Fruit fly (Drosophila melanogaster) whole organism, embryonic: ENCODE measurements around the gene CG12783.

Experiments
- Awh ChIP-seq: fragments of 200-800 bp; sonication (Bioruptor generic); IDR thresholded peaks from 2 replicates; pipeline ENCODE4, ENCODE4 v1.3.6; 2022; ENCODE audit warnings: missing biosample characterization, missing genetic modification characterization
- CG10209 ChIP-seq: fragments of 200-800 bp; sonication (Bioruptor generic); optimal IDR thresholded peaks from 3 replicates; lab custom pipeline; 2017; ENCODE audit warnings: missing biosample characterization, mild to moderate bottlenecking, missing genetic modification characterization, missing genetic modification reagents
- CG10462 ChIP-seq: fragments of 200-800 bp; sonication (Bioruptor generic); optimal IDR thresholded peaks from 2 replicates; lab custom pipeline; 2016; ENCODE audit warnings: missing biosample characterization, missing genetic modification characterization
- CG11456 ChIP-seq: fragments of 200-800 bp; sonication (Bioruptor generic); IDR thresholded peaks from 3 replicates; pipeline ENCODE4 v1.3.6; 2022; ENCODE audit warnings: missing biosample characterization, missing genetic modification characterization
- CG12071 ChIP-seq: fragments of 200-800 bp; sonication (Bioruptor generic); optimal IDR thresholded peaks from 3 replicates; lab custom pipeline; 2018; ENCODE audit warnings: missing biosample characterization, mild to moderate bottlenecking, missing genetic modification characterization
- CG12942 ChIP-seq: fragments of 200-800 bp; sonication (Bioruptor generic); optimal IDR thresholded peaks from 3 replicates; lab custom pipeline; 2016; ENCODE audit warnings: missing biosample characterization, missing genetic modification characterization
- CG1529 ChIP-seq: fragments of 200-800 bp; sonication (Bioruptor generic); optimal IDR thresholded peaks from 3 replicates; lab custom pipeline; 2018; ENCODE audit warnings: missing biosample characterization, missing genetic modification characterization
- CG16813 ChIP-seq: fragments of 200-800 bp; sonication (Bioruptor generic); IDR thresholded peaks from 3 replicates; pipeline ENCODE4 v1.3.6; 2022; ENCODE audit warnings: missing biosample characterization, missing genetic modification characterization; ENCODE audit not compliant: partially characterized antibody
- CG18262 ChIP-seq: fragments of 200-800 bp; optimal IDR thresholded peaks from 3 replicates; lab custom pipeline; 2019; ENCODE audit warnings: missing biosample characterization, mild to moderate bottlenecking, missing genetic modification characterization, moderate library complexity
- CG18764 ChIP-seq: fragments of 200-800 bp; sonication (Bioruptor generic); optimal IDR thresholded peaks from 3 replicates; lab custom pipeline; 2016; ENCODE audit warnings: missing biosample characterization, missing genetic modification characterization
- CG2129 ChIP-seq: fragments of 200-800 bp; sonication (Bioruptor generic); IDR thresholded peaks from 2 replicates; pipeline ENCODE4 v1.3.6; 2022; ENCODE audit warnings: missing biosample characterization, missing genetic modification characterization; ENCODE audit not compliant: partially characterized antibody
- CG31365 ChIP-seq: fragments of 200-800 bp; sonication (Bioruptor generic); optimal IDR thresholded peaks from 2 replicates; lab custom pipeline; 2018; ENCODE audit warnings: missing biosample characterization, mild to moderate bottlenecking, missing genetic modification characterization
- CG42726 ChIP-seq: fragments of 200-800 bp; sonication (Bioruptor generic); IDR thresholded peaks from 2 replicates; pipeline ENCODE4 v1.3.6; 2022; ENCODE audit warnings: missing biosample characterization, missing genetic modification characterization; ENCODE audit not compliant: partially characterized antibody
- CG4424 ChIP-seq: fragments of 200-800 bp; sonication (Bioruptor generic); optimal IDR thresholded peaks from 3 replicates; lab custom pipeline; 2016; ENCODE audit warnings: missing biosample characterization, missing genetic modification characterization
- CG4707 ChIP-seq: fragments of 200-800 bp; sonication (Bioruptor generic); optimal IDR thresholded peaks from 2 replicates; lab custom pipeline; 2018; ENCODE audit warnings: missing biosample characterization, mild to moderate bottlenecking, missing genetic modification characterization, moderate library complexity
- CG7271 ChIP-seq: fragments of 200-800 bp; sonication (Bioruptor generic); optimal IDR thresholded peaks from 2 replicates; lab custom pipeline; 2018; ENCODE audit warnings: missing biosample characterization, mild to moderate bottlenecking, missing genetic modification characterization, moderate library complexity
- CG7357 ChIP-seq: fragments of 200-800 bp; sonication (Bioruptor generic); IDR thresholded peaks from 3 replicates; pipeline ENCODE4 v1.3.6; 2022; ENCODE audit warnings: missing biosample characterization, missing genetic modification characterization
- CG7745 ChIP-seq: fragments of 200-800 bp; sonication (Bioruptor generic); optimal IDR thresholded peaks from 2 replicates; lab custom pipeline; 2018; ENCODE audit warnings: missing biosample characterization, mild to moderate bottlenecking, missing genetic modification characterization, moderate library complexity
- CG8388 ChIP-seq: fragments of 200-800 bp; sonication (Bioruptor generic); optimal IDR thresholded peaks from 2 replicates; lab custom pipeline; 2019; ENCODE audit warnings: missing biosample characterization, mild to moderate bottlenecking, missing genetic modification characterization, moderate library complexity
- CG8478 ChIP-seq: fragments of >200 bp; optimal IDR thresholded peaks from 2 replicates; lab custom pipeline; 2018
- CrebB ChIP-seq: fragments of 200-800 bp; sonication (Bioruptor generic); optimal IDR thresholded peaks from 3 replicates; lab custom pipeline; 2018; ENCODE audit warnings: missing biosample characterization, mild to moderate bottlenecking, missing genetic modification characterization
- Dref ChIP-seq: fragments of 200-800 bp; sonication (Bioruptor generic); IDR thresholded peaks from 2 replicates; pipeline ENCODE4 v1.3.6; 2022; ENCODE audit warnings: missing biosample characterization, missing genetic modification characterization
- HmgD ChIP-seq: fragments of 200-800 bp; sonication (Bioruptor generic); optimal IDR thresholded peaks from 3 replicates; lab custom pipeline; 2016; ENCODE audit warnings: missing biosample characterization, missing genetic modification characterization
- Hr3 ChIP-seq: fragments of 200-800 bp; sonication (Bioruptor generic); optimal IDR thresholded peaks from 3 replicates; lab custom pipeline; 2016; ENCODE audit warnings: missing biosample characterization, missing genetic modification characterization
- Nf-YB ChIP-seq: fragments of 200-800 bp; sonication (Bioruptor generic); optimal IDR thresholded peaks from 3 replicates; lab custom pipeline; 2019; ENCODE audit warnings: missing biosample characterization, mild to moderate bottlenecking, missing genetic modification characterization, moderate library complexity
- PHDP ChIP-seq: fragments of 200-800 bp; sonication (Bioruptor generic); optimal IDR thresholded peaks from 3 replicates; lab custom pipeline; 2018; ENCODE audit warnings: missing biosample characterization, mild to moderate bottlenecking, missing genetic modification characterization, moderate library complexity
- Sry-β ChIP-seq: fragments of 200-800 bp; sonication (Bioruptor generic); optimal IDR thresholded peaks from 2 replicates; lab custom pipeline; 2018; ENCODE audit warnings: missing biosample characterization, mild to moderate bottlenecking, missing genetic modification characterization, moderate library complexity
- Stat92E ChIP-seq, 3 experiments: fragments of >200 bp in 2 of 3; fragments of 200-800 bp in 1 of 3; sonication (Bioruptor generic) in 1 of 3; optimal IDR thresholded peaks; 2 replicates each; lab custom pipeline; 2017 to 2019; ENCODE audit warnings: missing biosample characterization in 3 of 3, missing genetic modification characterization in 3 of 3, mild to moderate bottlenecking in 1 of 3, moderate library complexity in 1 of 3
- Taf1 ChIP-seq: fragments of 200-800 bp; sonication (Bioruptor generic); IDR thresholded peaks from 2 replicates; pipeline ENCODE4 v1.3.6; 2022; ENCODE audit warnings: missing biosample characterization, missing genetic modification characterization
- ab ChIP-seq: fragments of 200-800 bp; sonication (Bioruptor generic); optimal IDR thresholded peaks from 2 replicates; lab custom pipeline; 2016; ENCODE audit warnings: missing biosample characterization, missing genetic modification characterization
- ap ChIP-seq: fragments of 200-800 bp; sonication (Bioruptor generic); IDR thresholded peaks from 2 replicates; pipeline ENCODE4 v1.3.6; 2022; ENCODE audit warnings: missing biosample characterization, missing genetic modification characterization
- ash1 ChIP-seq: fragments of 200-800 bp; sonication (Bioruptor generic); optimal IDR thresholded peaks from 2 replicates; lab custom pipeline; 2018; ENCODE audit warnings: missing biosample characterization, mild to moderate bottlenecking, missing genetic modification characterization
- ci ChIP-seq: fragments of 200-800 bp; sonication (Bioruptor generic); IDR thresholded peaks from 3 replicates; pipeline ENCODE4 v1.3.6; 2022; ENCODE audit warnings: missing biosample characterization, missing genetic modification characterization
- dmrt11E ChIP-seq: fragments of 200-800 bp; sonication (Bioruptor generic); optimal IDR thresholded peaks from 3 replicates; lab custom pipeline; 2018; ENCODE audit warnings: missing biosample characterization, mild to moderate bottlenecking, missing genetic modification characterization, moderate library complexity
- esg ChIP-seq: fragments of 200-800 bp; sonication (Bioruptor generic); conservative IDR thresholded peaks from 2 replicates; pipeline ENCODE4 v1.3.6; 2022; ENCODE audit warnings: missing biosample characterization, missing genetic modification characterization
- ewg ChIP-seq: fragments of 200-800 bp; sonication (Bioruptor generic); optimal IDR thresholded peaks from 3 replicates; lab custom pipeline; 2017; ENCODE audit warnings: mild to moderate bottlenecking, missing biosample characterization, missing genetic modification reagents, missing genetic modification characterization
- fd102C ChIP-seq: fragments of 200-800 bp; sonication (Bioruptor generic); optimal IDR thresholded peaks from 2 replicates; lab custom pipeline; 2018; ENCODE audit warnings: missing biosample characterization, mild to moderate bottlenecking, missing genetic modification characterization, moderate library complexity
- gro ChIP-seq: fragments of 200-800 bp; sonication (Bioruptor generic); optimal IDR thresholded peaks from 2 replicates; lab custom pipeline; 2016; ENCODE audit warnings: missing biosample characterization, missing genetic modification characterization
- h ChIP-seq: fragments of >200 bp; optimal IDR thresholded peaks from 2 replicates; lab custom pipeline; 2017
- inv ChIP-seq: fragments of 200-800 bp; sonication (Bioruptor generic); IDR thresholded peaks from 2 replicates; pipeline ENCODE4 v1.3.6; 2022; ENCODE audit warnings: missing biosample characterization, missing genetic modification characterization; ENCODE audit not compliant: partially characterized antibody
- lab ChIP-seq: fragments of 200-800 bp; sonication (Bioruptor generic); optimal IDR thresholded peaks from 3 replicates; lab custom pipeline; 2017; ENCODE audit warnings: missing biosample characterization, missing genetic modification characterization, mild to moderate bottlenecking, moderate library complexity, missing genetic modification reagents
- pita ChIP-seq: fragments of 200-800 bp; sonication (Bioruptor generic); optimal IDR thresholded peaks from 2 replicates; lab custom pipeline; 2017; ENCODE audit warnings: missing biosample characterization, mild to moderate bottlenecking, missing genetic modification characterization
- psq ChIP-seq: fragments of 200-800 bp; sonication (Bioruptor generic); optimal IDR thresholded peaks from 2 replicates; lab custom pipeline; 2017; ENCODE audit warnings: missing biosample characterization, missing genetic modification characterization
- sug ChIP-seq: fragments of 200-800 bp; optimal IDR thresholded peaks from 2 replicates; lab custom pipeline; 2019; ENCODE audit warnings: missing biosample characterization, mild to moderate bottlenecking, missing genetic modification characterization, moderate library complexity
- tna ChIP-seq: fragments of 200-800 bp; sonication (Bioruptor generic); IDR thresholded peaks from 2 replicates; pipeline ENCODE4 v1.3.6; 2022; ENCODE audit warnings: missing biosample characterization, missing genetic modification characterization; ENCODE audit not compliant: partially characterized antibody
- vnd ChIP-seq: fragments of 200-800 bp; sonication (Bioruptor generic); IDR thresholded peaks from 3 replicates; pipeline ENCODE4 v1.3.6; 2022; ENCODE audit warnings: missing biosample characterization, missing genetic modification characterization; ENCODE audit not compliant: partially characterized antibody

CG12783 gene

DNA sequence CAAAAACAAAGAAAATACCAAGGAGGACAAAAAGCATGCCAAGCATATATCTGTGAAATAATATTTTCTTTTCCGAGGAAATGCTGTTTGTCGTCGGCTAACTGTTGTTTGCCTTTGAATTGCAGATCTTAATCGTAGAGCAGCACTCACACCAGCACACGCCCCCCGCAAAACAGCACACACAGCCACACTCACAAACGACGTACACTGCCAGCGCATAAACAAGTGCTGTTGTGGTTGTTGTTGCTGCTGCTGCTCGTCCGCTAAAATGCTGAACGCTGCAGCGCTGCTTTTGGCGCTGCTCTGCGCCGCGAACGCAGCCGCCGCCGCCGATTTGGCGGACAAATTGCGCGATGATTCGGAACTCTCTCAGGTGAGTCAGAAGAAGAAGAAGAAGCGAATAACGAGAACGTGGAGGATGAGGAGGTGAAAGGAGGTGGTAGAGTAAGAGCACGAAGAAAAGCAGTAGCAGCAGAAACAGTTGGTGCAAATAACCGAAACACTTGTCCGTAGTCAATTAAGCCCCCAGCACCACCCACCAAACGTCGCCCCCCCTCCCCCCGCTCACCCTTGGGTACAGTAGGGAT is 12.7 kb upstream of the CG12783 start (continued):
- 0 out of 3 replicates have a peak, but pooled peaks have one; percentile 16 for TF ChIP-seq CG16813
- peak; percentile 3 for TF ChIP-seq sug (tag; lab: Kevin White, UChicago)
- TF ChIP-seq, all 482 proteins: peak for 17

DNA sequence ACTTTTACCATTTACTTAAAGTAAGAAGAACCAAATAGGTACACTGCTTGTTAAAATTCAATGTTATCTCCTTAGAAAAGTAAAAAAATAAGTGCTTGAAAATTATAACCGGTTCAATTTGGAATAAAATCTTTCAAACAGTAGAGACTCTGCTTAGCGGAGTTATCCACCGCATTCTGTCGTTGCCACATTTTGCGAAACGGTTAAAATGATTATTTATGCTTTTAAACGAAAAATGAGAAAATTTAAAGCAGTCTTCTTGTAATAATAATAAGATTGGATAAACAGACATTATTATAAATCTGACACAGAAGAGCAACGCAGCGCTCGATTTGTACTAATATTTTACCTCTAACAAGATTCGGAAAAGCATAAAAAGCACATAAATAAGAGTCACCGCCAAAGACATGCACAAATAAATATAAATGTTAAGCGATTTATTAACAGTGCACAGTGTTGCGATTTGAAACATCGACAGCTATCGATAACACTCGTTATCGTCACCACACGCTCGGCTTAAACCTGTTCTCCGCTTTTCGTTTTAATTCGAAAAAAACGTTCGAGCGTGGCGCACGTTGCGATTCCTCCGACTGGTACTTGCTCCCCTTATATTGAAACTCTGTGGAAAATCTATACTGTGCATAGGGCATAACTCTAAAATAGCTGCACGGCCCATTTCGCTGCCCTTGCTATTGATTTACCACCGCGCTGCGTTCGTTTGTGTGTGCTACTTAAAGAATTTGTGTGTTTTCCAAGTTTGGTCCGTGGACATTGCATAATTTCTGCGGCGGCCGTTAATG is 11.8 kb upstream of the CG12783 start, which contains the start of gene Fas1:
Gene Fas1 (plus strand): TSS at position 489 of the 800 bp plus-strand sequence.
- no peak for TF ChIP-seq ash1 (GFP tag; lab: Kevin White, UChicago)
- no peak for TF ChIP-seq Hr3
- TF ChIP-seq CG10462 (GFP tag; lab: Kevin White, UChicago): no peak
- peak; percentile 95 for TF ChIP-seq CG31365 (tag; lab: Kevin White, UChicago)
- no peak for TF ChIP-seq CG12942 (GFP tag; lab: Kevin White, UChicago)
- peak; percentile 41 for TF ChIP-seq CG4707 (GFP tag; lab: Kevin White, UChicago)
- no peak for TF ChIP-seq ap (GFP tag; lab: Robert Waterston, UW)
- TF ChIP-seq CG2129: peak; percentile 49
- no peak for TF ChIP-seq Nf-YB (GFP tag; lab: Kevin White, UChicago)
- no peak; the same call in 2 of the 3 replicates for TF ChIP-seq vnd
- no peak for TF ChIP-seq CG10209 (GFP tag; lab: Kevin White, UChicago)
- TF ChIP-seq CG8388 (GFP tag; lab: Kevin White, UChicago): no peak
- no peak for TF ChIP-seq CG18262 (tag; lab: Kevin White, UChicago)
- TF ChIP-seq fd102C: no peak
- TF ChIP-seq psq (GFP tag; lab: Kevin White, UChicago): no peak
- TF ChIP-seq Sry-β: peak; percentile 69
- peak; percentile 93 for TF ChIP-seq pita (GFP tag; lab: Kevin White, UChicago)
- no peak for TF ChIP-seq esg (GFP tag; lab: Robert Waterston, UW)
- TF ChIP-seq tna (GFP tag; lab: Robert Waterston, UW): 0 out of 2 replicates have a peak, but pooled peaks have one; percentile 20
- peak; percentile 26; the same call in 1 of the 2 replicates for TF ChIP-seq CG42726 (GFP tag; lab: Robert Waterston, UW)
- TF ChIP-seq h (lab: Kevin White, UChicago): no peak
- no peak for TF ChIP-seq CG18764
- TF ChIP-seq ab (GFP tag; lab: Kevin White, UChicago): no peak
- no peak for TF ChIP-seq CG7745
- no peak for TF ChIP-seq lab (GFP tag; lab: Kevin White, UChicago)
- TF ChIP-seq CG1529 (GFP tag; lab: Kevin White, UChicago): no peak
- TF ChIP-seq ci (GFP tag; lab: Robert Waterston, UW): peak; percentile 65; the same call in 1 of the 3 replicates
- no peak for TF ChIP-seq HmgD (GFP tag; lab: Kevin White, UChicago)
- no peak for TF ChIP-seq ewg
- no peak for TF ChIP-seq CG7271
- no peak for TF ChIP-seq Taf1 (GFP tag; lab: Robert Waterston, UW)
- TF ChIP-seq CrebB: no peak
- no peak for TF ChIP-seq gro (GFP tag; lab: Kevin White, UChicago)
- TF ChIP-seq CG8478: no peak
- no peak for TF ChIP-seq CG12071
- TF ChIP-seq inv (GFP tag; lab: Robert Waterston, UW): 0 out of 2 replicates have a peak, but pooled peaks have one; percentile 34
- TF ChIP-seq Awh: no peak
- TF ChIP-seq PHDP (tag; lab: Kevin White, UChicago): no peak
- TF ChIP-seq dmrt11E (tag; lab: Kevin White, UChicago): no peak
- peak; percentile 15 for TF ChIP-seq CG4424 (GFP tag; lab: Kevin White, UChicago)
- no peak for TF ChIP-seq CG7357 (GFP tag; lab: Robert Waterston, UW)
- no peak for TF ChIP-seq CG11456 (GFP tag; lab: Robert Waterston, UW)
- peak in 1 of 3 experiments; percentile 95 for TF ChIP-seq Stat92E (GFP tag; optimal IDR thresholded peaks at IDR 0.05; lab: Kevin White, UChicago)
- peak; percentile 74 for TF ChIP-seq Dref (GFP tag; lab: Robert Waterston, UW)
